Fruit fly (Drosophila melanogaster) whole organism, embryonic: Measurements from ENCODE around the gene zuc.

ENCODE experiments used
- Adf1 ChIP-seq: fragments of 200-800 bp; sonication (Bioruptor generic); IDR thresholded peaks from 2 replicates; pipeline ENCODE4 v1.3.6; 2022; ENCODE audit warnings: missing biosample characterization, missing genetic modification characterization
- Atf6 ChIP-seq: fragments of 200-800 bp; sonication (Bioruptor generic); IDR thresholded peaks from 2 replicates; pipeline ENCODE4 v1.3.6; 2022; ENCODE audit warnings: missing biosample characterization, missing genetic modification characterization
- C15 ChIP-seq: fragments of 200-800 bp; sonication (Bioruptor generic); IDR thresholded peaks from 3 replicates; pipeline ENCODE4 v1.3.6; 2022; ENCODE audit warnings: missing biosample characterization, missing genetic modification characterization
- CG10147 ChIP-seq: fragments of 200-800 bp; sonication (Bioruptor generic); optimal IDR thresholded peaks from 2 replicates; lab custom pipeline; 2019; ENCODE audit warnings: missing biosample characterization, mild to moderate bottlenecking, missing genetic modification characterization, moderate library complexity
- CG10431 ChIP-seq: fragments of 200-800 bp; sonication (Bioruptor generic); optimal IDR thresholded peaks from 3 replicates; lab custom pipeline; 2018; ENCODE audit warnings: missing biosample characterization, mild to moderate bottlenecking, missing genetic modification characterization
- CG10462 ChIP-seq: fragments of 200-800 bp; sonication (Bioruptor generic); optimal IDR thresholded peaks from 2 replicates; lab custom pipeline; 2016; ENCODE audit warnings: missing biosample characterization, missing genetic modification characterization
- CG10565 ChIP-seq: fragments of 200-800 bp; sonication (Bioruptor generic); optimal IDR thresholded peaks from 3 replicates; lab custom pipeline; 2016; ENCODE audit warnings: missing biosample characterization, mild to moderate bottlenecking, missing genetic modification characterization
- CG11696 ChIP-seq: fragments of 200-800 bp; sonication (Bioruptor generic); IDR thresholded peaks from 2 replicates; pipeline ENCODE4 v1.3.6; 2022; ENCODE audit warnings: missing biosample characterization, missing genetic modification characterization
- CG12659 ChIP-seq: fragments of 200-800 bp; sonication (Bioruptor generic); optimal IDR thresholded peaks from 3 replicates; lab custom pipeline; 2017; ENCODE audit warnings: mild to moderate bottlenecking, missing biosample characterization, missing genetic modification reagents, missing genetic modification characterization
- CG12769 ChIP-seq: fragments of 200-800 bp; sonication (Bioruptor generic); optimal IDR thresholded peaks from 2 replicates; lab custom pipeline; 2019; ENCODE audit warnings: missing biosample characterization, mild to moderate bottlenecking, missing genetic modification characterization, moderate library complexity
- CG15269 ChIP-seq: fragments of 200-800 bp; sonication (Bioruptor generic); optimal IDR thresholded peaks from 2 replicates; lab custom pipeline; 2018; ENCODE audit warnings: missing biosample characterization, mild to moderate bottlenecking, missing genetic modification characterization, moderate library complexity
- CG1832 ChIP-seq: fragments of 200-800 bp; sonication (Bioruptor generic); optimal IDR thresholded peaks from 2 replicates; lab custom pipeline; 2017; ENCODE audit warnings: missing biosample characterization, mild to moderate bottlenecking, missing genetic modification characterization, inconsistent platforms
- CG18619 ChIP-seq: fragments of 200-800 bp; sonication (Bioruptor generic); optimal IDR thresholded peaks from 3 replicates; lab custom pipeline; 2017; ENCODE audit warnings: missing biosample characterization, mild to moderate bottlenecking, missing genetic modification characterization
- CG2875 ChIP-seq: fragments of 200-800 bp; sonication (Bioruptor generic); optimal IDR thresholded peaks from 2 replicates; lab custom pipeline; 2017; ENCODE audit warnings: missing biosample characterization, mild to moderate bottlenecking, missing genetic modification characterization, missing genetic modification reagents
- CG30020 ChIP-seq: fragments of 200-800 bp; optimal IDR thresholded peaks from 2 replicates; lab custom pipeline; 2019; ENCODE audit warnings: missing biosample characterization, mild to moderate bottlenecking, missing genetic modification characterization, moderate library complexity
- CG31441 ChIP-seq: fragments of 200-800 bp; sonication (Bioruptor generic); IDR thresholded peaks from 2 replicates; pipeline ENCODE4 v1.3.6; 2022; ENCODE audit warnings: missing biosample characterization, missing genetic modification characterization
- CG7928 ChIP-seq: fragments of 200-800 bp; sonication (Bioruptor generic); optimal IDR thresholded peaks from 2 replicates; lab custom pipeline; 2017; ENCODE audit warnings: missing biosample characterization, mild to moderate bottlenecking, missing genetic modification characterization
- CoRest ChIP-seq: fragments of 200-800 bp; sonication (Bioruptor generic); optimal IDR thresholded peaks from 3 replicates; lab custom pipeline; 2018; ENCODE audit warnings: missing biosample characterization, mild to moderate bottlenecking, missing genetic modification characterization, moderate library complexity
- Dek ChIP-seq: fragments of 200-800 bp; sonication (Bioruptor generic); optimal IDR thresholded peaks from 3 replicates; lab custom pipeline; 2019; ENCODE audit warnings: missing biosample characterization, mild to moderate bottlenecking, missing genetic modification characterization, moderate library complexity
- Drgx ChIP-seq: fragments of 200-800 bp; sonication (Bioruptor generic); IDR thresholded peaks from 2 replicates; pipeline ENCODE4 v1.3.6; 2022; ENCODE audit warnings: missing biosample characterization, missing genetic modification characterization
- ERR ChIP-seq: fragments of 200-800 bp; sonication (Bioruptor generic); optimal IDR thresholded peaks from 2 replicates; lab custom pipeline; 2016; ENCODE audit warnings: missing biosample characterization, missing genetic modification characterization
- Hand ChIP-seq: fragments of 200-800 bp; sonication (Bioruptor generic); optimal IDR thresholded peaks from 2 replicates; lab custom pipeline; 2017; ENCODE audit warnings: mild to moderate bottlenecking, missing biosample characterization, missing genetic modification reagents, missing genetic modification characterization
- Lpt ChIP-seq: fragments of >200 bp; optimal IDR thresholded peaks from 2 replicates; lab custom pipeline; 2018; ENCODE audit warnings: missing biosample characterization, missing genetic modification characterization
- Myb ChIP-seq: fragments of 200-800 bp; sonication (Bioruptor generic); optimal IDR thresholded peaks from 2 replicates; lab custom pipeline; 2016; ENCODE audit warnings: missing biosample characterization, missing genetic modification characterization
- NFAT ChIP-seq: fragments of 200-800 bp; sonication (Bioruptor generic); IDR thresholded peaks from 2 replicates; pipeline ENCODE4 v1.3.6; 2022; ENCODE audit warnings: missing biosample characterization, missing genetic modification characterization
- PHDP ChIP-seq: fragments of 200-800 bp; sonication (Bioruptor generic); optimal IDR thresholded peaks from 3 replicates; lab custom pipeline; 2018; ENCODE audit warnings: missing biosample characterization, mild to moderate bottlenecking, missing genetic modification characterization, moderate library complexity
- Scr ChIP-seq: fragments of 200-800 bp; sonication (Bioruptor generic); IDR thresholded peaks from 2 replicates; pipeline ENCODE4 v1.3.6; 2022; ENCODE audit warnings: missing biosample characterization, missing genetic modification characterization; ENCODE audit not compliant: partially characterized antibody
- Sry-β ChIP-seq: fragments of 200-800 bp; sonication (Bioruptor generic); optimal IDR thresholded peaks from 2 replicates; lab custom pipeline; 2018; ENCODE audit warnings: missing biosample characterization, mild to moderate bottlenecking, missing genetic modification characterization, moderate library complexity
- ara ChIP-seq: fragments of 200-800 bp; sonication (Bioruptor generic); IDR thresholded peaks from 2 replicates; pipeline ENCODE4 v1.3.6; 2022; ENCODE audit warnings: missing biosample characterization, missing genetic modification characterization
- ci ChIP-seq: fragments of 200-800 bp; sonication (Bioruptor generic); IDR thresholded peaks from 3 replicates; pipeline ENCODE4 v1.3.6; 2022; ENCODE audit warnings: missing biosample characterization, missing genetic modification characterization
- dm ChIP-seq: fragments of 200-800 bp; sonication (Bioruptor generic); optimal IDR thresholded peaks from 3 replicates; lab custom pipeline; 2016; ENCODE audit warnings: missing biosample characterization, missing genetic modification characterization
- ewg ChIP-seq: fragments of 200-800 bp; sonication (Bioruptor generic); optimal IDR thresholded peaks from 3 replicates; lab custom pipeline; 2017; ENCODE audit warnings: mild to moderate bottlenecking, missing biosample characterization, missing genetic modification reagents, missing genetic modification characterization
- ftz-f1 ChIP-seq: fragments of 200-800 bp; sonication (Bioruptor generic); optimal IDR thresholded peaks from 2 replicates; lab custom pipeline; 2016; ENCODE audit warnings: missing biosample characterization, missing genetic modification characterization
- ind ChIP-seq: fragments of 200-800 bp; sonication (Bioruptor generic); optimal IDR thresholded peaks from 3 replicates; lab custom pipeline; 2016; ENCODE audit warnings: missing biosample characterization, missing genetic modification characterization
- kay ChIP-seq: fragments of 200-800 bp; sonication (Bioruptor generic); optimal IDR thresholded peaks from 2 replicates; lab custom pipeline; 2016; ENCODE audit warnings: missing biosample characterization, missing genetic modification characterization
- knrl ChIP-seq: fragments of 200-800 bp; sonication (Bioruptor generic); IDR thresholded peaks from 3 replicates; pipeline ENCODE4 v1.3.6; 2022; ENCODE audit warnings: missing biosample characterization, missing genetic modification characterization; ENCODE audit not compliant: partially characterized antibody
- nerfin-2 ChIP-seq: fragments of 200-800 bp; sonication (Bioruptor generic); IDR thresholded peaks from 2 replicates; pipeline ENCODE4 v1.3.6; 2022; ENCODE audit warnings: missing biosample characterization, missing genetic modification characterization; ENCODE audit not compliant: partially characterized antibody
- oc ChIP-seq: fragments of 200-800 bp; sonication (Bioruptor generic); optimal IDR thresholded peaks from 2 replicates; lab custom pipeline; 2018; ENCODE audit warnings: missing biosample characterization, mild to moderate bottlenecking, missing genetic modification characterization, moderate library complexity
- pho ChIP-seq: fragments of 200-800 bp; sonication (Bioruptor generic); optimal IDR thresholded peaks from 2 replicates; lab custom pipeline; 2016; ENCODE audit warnings: missing biosample characterization, missing genetic modification characterization
- psq ChIP-seq: fragments of 200-800 bp; sonication (Bioruptor generic); optimal IDR thresholded peaks from 2 replicates; lab custom pipeline; 2017; ENCODE audit warnings: missing biosample characterization, missing genetic modification characterization
- sob ChIP-seq: fragments of 200-800 bp; sonication (Bioruptor generic); IDR thresholded peaks from 2 replicates; pipeline ENCODE4 v1.3.6; 2022; ENCODE audit warnings: missing biosample characterization, missing genetic modification characterization
- trh ChIP-seq: fragments of 200-800 bp; sonication (Bioruptor generic); optimal IDR thresholded peaks from 2 replicates; lab custom pipeline; 2016; ENCODE audit warnings: missing biosample characterization, missing genetic modification characterization
- ttk ChIP-seq: fragments of 200-800 bp; sonication (Bioruptor generic); IDR thresholded peaks from 2 replicates; pipeline ENCODE4 v2.1.2; 2022; ENCODE audit warnings: missing biosample characterization, missing genetic modification characterization
- tup ChIP-seq: fragments of 200-800 bp; sonication (Bioruptor generic); optimal IDR thresholded peaks from 2 replicates; lab custom pipeline; 2016; ENCODE audit warnings: missing biosample characterization, mild to moderate bottlenecking, missing genetic modification characterization, moderate library complexity
- unc-4 ChIP-seq: fragments of 200-800 bp; sonication (Bioruptor generic); IDR thresholded peaks from 2 replicates; pipeline ENCODE4 v1.3.6; 2022; ENCODE audit warnings: missing biosample characterization, missing genetic modification characterization; ENCODE audit not compliant: partially characterized antibody
- unpg ChIP-seq: fragments of 200-800 bp; sonication (Bioruptor generic); optimal IDR thresholded peaks from 3 replicates; lab custom pipeline; 2018; ENCODE audit warnings: missing biosample characterization, mild to moderate bottlenecking, missing genetic modification characterization, moderate library complexity
- vvl ChIP-seq: fragments of 200-800 bp; sonication (Bioruptor generic); IDR thresholded peaks from 2 replicates; pipeline ENCODE4 v1.3.6; 2022; ENCODE audit warnings: missing biosample characterization, missing genetic modification characterization
- zen ChIP-seq: fragments of 200-800 bp; sonication (Bioruptor generic); optimal IDR thresholded peaks from 3 replicates; lab custom pipeline; 2018; ENCODE audit warnings: missing biosample characterization, mild to moderate bottlenecking, missing genetic modification characterization, moderate library complexity

Gene zuc

dm6 chr2L:12006397-12007330 is 17.0 kb upstream of the zuc start (continued):
- TF ChIP-seq pho (GFP tag; lab: Kevin White, UChicago), result no peak
- TF ChIP-seq CG30020 (tag; lab: Kevin White, UChicago), result peak; percentile 84
- peak; percentile 94 for TF ChIP-seq Hand (GFP tag; lab: Kevin White, UChicago)
- peak; percentile 70 for TF ChIP-seq tup (GFP tag; lab: Kevin White, UChicago)
- peak; percentile 95 for TF ChIP-seq CG10147 (GFP tag; lab: Kevin White, UChicago)
- TF ChIP-seq CG12769 (tag; lab: Kevin White, UChicago), result peak; percentile 9
- TF ChIP-seq Scr, result no peak
- TF ChIP-seq CG15269, result peak; percentile 96
- TF ChIP-seq Lpt (GFP tag; lab: Kevin White, UChicago), result no peak
- TF ChIP-seq zen (tag; lab: Kevin White, UChicago), result peak; percentile 92
- TF ChIP-seq psq (GFP tag; lab: Kevin White, UChicago), result peak; percentile 74
- TF ChIP-seq CG11696, result no peak
- peak; percentile 69 for TF ChIP-seq oc (tag; lab: Kevin White, UChicago)
- TF ChIP-seq unc-4 (GFP tag; lab: Robert Waterston, UW), result no peak
- peak; percentile 39 for TF ChIP-seq Sry-β
- TF ChIP-seq ttk (GFP tag; lab: Robert Waterston, UW), result no peak
- TF ChIP-seq CG18619, result peak; percentile 97
- TF ChIP-seq Atf6 (GFP tag; lab: Robert Waterston, UW), result no peak
- TF ChIP-seq CG10462 (GFP tag; lab: Kevin White, UChicago), result peak; percentile 90
- no peak for TF ChIP-seq ara (GFP tag; lab: Robert Waterston, UW)
- TF ChIP-seq Drgx, result no peak
- peak; percentile 94 for TF ChIP-seq PHDP
- TF ChIP-seq vvl (GFP tag; lab: Robert Waterston, UW), result no peak
- peak; percentile 99 for TF ChIP-seq CoRest (tag; lab: Kevin White, UChicago)
- TF ChIP-seq trh, result peak; percentile 88
- TF ChIP-seq Adf1 (GFP tag; lab: Robert Waterston, UW), result no peak
- peak; percentile 82 for TF ChIP-seq ERR (GFP tag; lab: Kevin White, UChicago)
- TF ChIP-seq nerfin-2, result no peak
- no peak for TF ChIP-seq ci
- TF ChIP-seq C15, result no peak
- peak; percentile 88 for TF ChIP-seq CG10431 (GFP tag; lab: Kevin White, UChicago)
- TF ChIP-seq CG1832 (GFP tag; lab: Kevin White, UChicago), result peak; percentile 94
- TF ChIP-seq unpg, result peak; percentile 93
- TF ChIP-seq dm (GFP tag; lab: Kevin White, UChicago), result peak; percentile 45
- TF ChIP-seq CG12659 (GFP tag; lab: Kevin White, UChicago), result peak; percentile 97
- TF ChIP-seq knrl, result no peak
- TF ChIP-seq CG2875 (GFP tag; lab: Kevin White, UChicago), result peak; percentile 88
- peak; percentile 95 for TF ChIP-seq Dek
- TF ChIP-seq sob (GFP tag; lab: Robert Waterston, UW), result no peak
- peak; percentile 92 for TF ChIP-seq ind (GFP tag; lab: Kevin White, UChicago)
- peak; percentile 83 for TF ChIP-seq ewg (GFP tag; lab: Kevin White, UChicago)
- TF ChIP-seq NFAT (GFP tag; lab: Robert Waterston, UW), result no peak
- no peak for TF ChIP-seq CG31441 (GFP tag; lab: Robert Waterston, UW)
- peak; percentile 100 for TF ChIP-seq ftz-f1 (GFP tag; lab: Kevin White, UChicago)
- peak; percentile 90 for TF ChIP-seq kay (GFP tag; lab: Kevin White, UChicago)
- peak; percentile 58 for TF ChIP-seq CG10565 (GFP tag; lab: Kevin White, UChicago)
- peak; percentile 73 for TF ChIP-seq CG7928 (GFP tag; lab: Kevin White, UChicago)
- TF ChIP-seq Myb (GFP tag; lab: Kevin White, UChicago), result peak; percentile 37
